Worm (Caenorhabditis elegans) whole organism, L2 larva: ENCODE measurements around the gene hpo-30.

Source experiments
- C34F6.9 ChIP-seq: fragments of 150-350 bp; optimal IDR thresholded peaks from 2 replicates; lab custom pipeline; 2014; ENCODE audit warnings: missing biosample characterization, missing genetic modification characterization
- alr-1 ChIP-seq: fragments of 150-350 bp; optimal IDR thresholded peaks from 2 replicates; lab custom pipeline; 2014; ENCODE audit warnings: missing biosample characterization, missing genetic modification characterization
- aly-2 ChIP-seq: fragments of 150-350 bp; optimal IDR thresholded peaks from 2 replicates; lab custom pipeline; 2014; ENCODE audit warnings: missing biosample characterization, missing genetic modification characterization
- blmp-1 ChIP-seq: sonication (generic microtip); optimal IDR thresholded peaks from 2 replicates; lab custom pipeline; 2017; ENCODE audit warnings: missing genetic modification characterization, mild to moderate bottlenecking, missing compliant biosample characterization, antibody characterized with exemption, moderate library complexity; ENCODE audit not compliant: insufficient read depth
- ceh-16 ChIP-seq: fragments of 150-350 bp; optimal IDR thresholded peaks from 2 replicates; lab custom pipeline; 2014; ENCODE audit warnings: missing biosample characterization, missing genetic modification characterization
- ceh-82 ChIP-seq: fragments of 150-350 bp; optimal IDR thresholded peaks from 2 replicates; lab custom pipeline; 2014; ENCODE audit warnings: missing biosample characterization, missing genetic modification characterization
- crh-2 ChIP-seq: sonication (generic microtip); optimal IDR thresholded peaks from 2 replicates; lab custom pipeline; 2017; ENCODE audit warnings: missing biosample characterization, missing genetic modification characterization
- dmd-4 ChIP-seq: sonication (generic microtip); optimal IDR thresholded peaks from 2 replicates; lab custom pipeline; 2017; ENCODE audit warnings: missing biosample characterization, missing genetic modification characterization
- elt-3 ChIP-seq: sonication (generic microtip); optimal IDR thresholded peaks from 2 replicates; lab custom pipeline; 2017; ENCODE audit warnings: missing biosample characterization, missing genetic modification characterization
- fos-1 ChIP-seq: fragments of 150-350 bp; optimal IDR thresholded peaks from 2 replicates; lab custom pipeline; 2014; ENCODE audit warnings: missing biosample characterization, missing genetic modification characterization
- gmeb-1 ChIP-seq: fragments of 150-350 bp; optimal IDR thresholded peaks from 2 replicates; lab custom pipeline; 2014; ENCODE audit warnings: missing biosample characterization, missing genetic modification characterization
- lin-11 ChIP-seq: fragments of 150-350 bp; sonication (generic microtip); optimal IDR thresholded peaks from 2 replicates; lab custom pipeline; 2014; ENCODE audit warnings: missing biosample characterization, missing genetic modification characterization, inconsistent platforms, mixed read lengths
- lin-13 ChIP-seq: fragments of 150-350 bp; optimal IDR thresholded peaks from 2 replicates; lab custom pipeline; 2014; ENCODE audit warnings: missing biosample characterization, missing genetic modification reagents, missing genetic modification characterization
- lin-39 ChIP-seq: fragments of 150-350 bp; optimal IDR thresholded peaks from 2 replicates; lab custom pipeline; 2014; ENCODE audit warnings: missing biosample characterization, missing genetic modification reagents, missing genetic modification characterization
- lsy-2 ChIP-seq, 2 experiments: fragments of 150-350 bp in 1 of 2; sonication (generic microtip) in 1 of 2; optimal IDR thresholded peaks; 2 replicates each; lab custom pipeline; 2014 to 2017; ENCODE audit warnings: missing biosample characterization in 2 of 2, missing genetic modification characterization in 2 of 2
- mab-5 ChIP-seq: fragments of 150-350 bp; optimal IDR thresholded peaks from 2 replicates; lab custom pipeline; 2014; ENCODE audit warnings: missing biosample characterization, missing genetic modification characterization
- mbf-1 ChIP-seq: sonication (generic microtip); optimal IDR thresholded peaks from 2 replicates; lab custom pipeline; 2017; ENCODE audit warnings: missing biosample characterization, missing genetic modification characterization
- mdl-1 ChIP-seq, 2 experiments: fragments of 150-350 bp in 1 of 2; sonication (generic microtip) in 1 of 2; optimal IDR thresholded peaks; 2 replicates each; lab custom pipeline; 2017; ENCODE audit warnings: missing biosample characterization in 2 of 2, missing genetic modification characterization in 2 of 2
- nhr-10 ChIP-seq: sonication (generic microtip); optimal IDR thresholded peaks from 2 replicates; lab custom pipeline; 2017; ENCODE audit warnings: missing biosample characterization, missing genetic modification characterization
- nhr-11 ChIP-seq: fragments of 150-350 bp; optimal IDR thresholded peaks from 2 replicates; lab custom pipeline; 2014; ENCODE audit warnings: missing biosample characterization, missing genetic modification characterization
- nhr-12 ChIP-seq: fragments of 150-350 bp; optimal IDR thresholded peaks from 2 replicates; lab custom pipeline; 2014; ENCODE audit warnings: missing biosample characterization, missing genetic modification characterization
- nhr-129 ChIP-seq: fragments of 150-350 bp; optimal IDR thresholded peaks from 2 replicates; lab custom pipeline; 2014; ENCODE audit warnings: missing biosample characterization, missing genetic modification characterization
- nhr-21 ChIP-seq: fragments of 150-350 bp; optimal IDR thresholded peaks from 2 replicates; lab custom pipeline; 2014; ENCODE audit warnings: missing biosample characterization, missing genetic modification characterization
- nhr-25 ChIP-seq: fragments of 150-350 bp; sonication (generic microtip); optimal IDR thresholded peaks from 3 replicates; lab custom pipeline; 2014; ENCODE audit warnings: missing biosample characterization, missing genetic modification characterization
- nhr-6 ChIP-seq: fragments of 150-350 bp; optimal IDR thresholded peaks from 2 replicates; lab custom pipeline; 2014; ENCODE audit warnings: missing biosample characterization, missing genetic modification characterization
- nhr-77 ChIP-seq: fragments of 150-350 bp; optimal IDR thresholded peaks from 2 replicates; lab custom pipeline; 2014; ENCODE audit warnings: missing biosample characterization, missing genetic modification characterization
- peb-1 ChIP-seq: fragments of 150-350 bp; optimal IDR thresholded peaks from 2 replicates; lab custom pipeline; 2014; ENCODE audit warnings: missing biosample characterization, missing genetic modification characterization
- sem-4 ChIP-seq: fragments of 150-350 bp; optimal IDR thresholded peaks from 2 replicates; lab custom pipeline; 2014; ENCODE audit warnings: missing biosample characterization, missing genetic modification reagents, missing genetic modification characterization
- skn-1 ChIP-seq: sonication (generic microtip); optimal IDR thresholded peaks from 2 replicates; lab custom pipeline; 2017; ENCODE audit warnings: missing biosample characterization, missing genetic modification characterization
- sma-3 ChIP-seq: sonication (generic microtip); optimal IDR thresholded peaks from 2 replicates; lab custom pipeline; 2016; ENCODE audit warnings: missing genetic modification reagents, missing genetic modification characterization, missing compliant biosample characterization
- sma-9 ChIP-seq, 2 experiments: fragments of 150-350 bp in 1 of 2; sonication (generic microtip) in 1 of 2; optimal IDR thresholded peaks; 2 replicates each; lab custom pipeline; 2014 to 2016; ENCODE audit warnings: missing genetic modification characterization in 2 of 2, mild to moderate bottlenecking in 1 of 2, missing biosample characterization in 1 of 2, missing compliant biosample characterization in 1 of 2, missing genetic modification reagents in 1 of 2, moderate library complexity in 1 of 2
- snpc-4 ChIP-seq: fragments of 150-350 bp; optimal IDR thresholded peaks from 2 replicates; lab custom pipeline; 2014; ENCODE audit warnings: missing biosample characterization, missing genetic modification characterization
- unc-55 ChIP-seq: fragments of 150-350 bp; sonication (generic microtip); optimal IDR thresholded peaks from 3 replicates; lab custom pipeline; 2014; ENCODE audit warnings: missing biosample characterization, missing genetic modification reagents, missing genetic modification characterization
- zag-1 ChIP-seq: fragments of 150-350 bp; optimal IDR thresholded peaks from 2 replicates; lab custom pipeline; 2014; ENCODE audit warnings: missing biosample characterization, missing genetic modification characterization
- ztf-11 ChIP-seq: sonication (generic microtip); optimal IDR thresholded peaks from 2 replicates; lab custom pipeline; 2017; ENCODE audit warnings: missing biosample characterization, missing genetic modification characterization

hpo-30 gene

ce11 chrV:12287667-12288066 is 22.5 kb downstream of the hpo-30 start:
- TF ChIP-seq zag-1 (tag; lab: Kevin White, UChicago), result peak; percentile 2
- peak; percentile 41 for TF ChIP-seq unc-55
- TF ChIP-seq crh-2 (tag; lab: Kevin White, UChicago), result no peak
- peak in 1 of 2 experiments; percentile 36 for TF ChIP-seq lsy-2 (tag; optimal IDR thresholded peaks at IDR 0.05; lab: Kevin White, UChicago)
- TF ChIP-seq blmp-1 (tag; lab: Kevin White, UChicago), result no peak
- no peak for TF ChIP-seq elt-3
- no peak for TF ChIP-seq alr-1 (tag; lab: Kevin White, UChicago)
- no peak for TF ChIP-seq nhr-12
- no peak for TF ChIP-seq ceh-82 (tag; lab: Kevin White, UChicago)
- TF ChIP-seq lin-11 (tag; lab: Kevin White, UChicago), result no peak
- no peak for TF ChIP-seq mbf-1
- no peak for TF ChIP-seq peb-1 (tag; lab: Kevin White, UChicago)
- TF ChIP-seq sem-4 (tag; lab: Kevin White, UChicago), result no peak
- no peak for TF ChIP-seq skn-1 (tag; lab: Kevin White, UChicago)
- no peak for TF ChIP-seq nhr-10 (tag; lab: Kevin White, UChicago)
- no peak for TF ChIP-seq gmeb-1 (tag; lab: Kevin White, UChicago)
- TF ChIP-seq C34F6.9 (tag; lab: Kevin White, UChicago), result peak; percentile 35
- TF ChIP-seq nhr-11 (tag; lab: Kevin White, UChicago), result no peak
- TF ChIP-seq nhr-129 (tag; lab: Kevin White, UChicago), result peak; percentile 77
- no peak for TF ChIP-seq aly-2 (tag; lab: Kevin White, UChicago)
- TF ChIP-seq mdl-1 (tag; optimal IDR thresholded peaks at IDR 0.05; lab: Kevin White, UChicago), result no peak

- TF ChIP-seq dmd-4 (tag; lab: Kevin White, UChicago) (no peak), sem-4 (tag; lab: Kevin White, UChicago) (no peak), lin-39 (tag; lab: Kevin White, UChicago) (no peak), lin-11 (tag; lab: Kevin White, UChicago) (no peak)
Measured at ce11 chrV:12283187-12283586, 27.0 kb downstream of the hpo-30 start, which contains the start of gene F55C5.10. F55C5.10 (plus strand) TSS chrV:12283487.

- TF ChIP-seq fos-1 (tag; lab: Kevin White, UChicago), result no peak
- no peak for TF ChIP-seq nhr-10 (tag; lab: Kevin White, UChicago)
- no peak for TF ChIP-seq nhr-25 (tag; lab: Kevin White, UChicago)
- TF ChIP-seq lin-13, result no peak
- TF ChIP-seq ceh-16, result no peak
- no peak for TF ChIP-seq nhr-77 (tag; lab: Kevin White, UChicago)
- TF ChIP-seq sma-3, result no peak
- TF ChIP-seq lin-11 (tag; lab: Kevin White, UChicago), result no peak
- TF ChIP-seq elt-3, result no peak
- no peak for TF ChIP-seq skn-1 (tag; lab: Kevin White, UChicago)
- TF ChIP-seq mab-5 (tag; lab: Kevin White, UChicago), result no peak
- TF ChIP-seq ztf-11 (tag; lab: Kevin White, UChicago), result no peak
Measured at ce11 chrV:12281508-12281907, 28.6 kb downstream of the hpo-30 start.

- TF ChIP-seq sem-4 (tag; lab: Kevin White, UChicago) (no peak), nhr-6 (tag; lab: Kevin White, UChicago) (no peak), snpc-4 (tag; lab: Kevin White, UChicago) (no peak), mdl-1 (tag; optimal IDR thresholded peaks at IDR 0.05; lab: Kevin White, UChicago) (no peak), ceh-16 (no peak), C34F6.9 (tag; lab: Kevin White, UChicago) (no peak), blmp-1 (tag; lab: Kevin White, UChicago) (no peak), nhr-10 (tag; lab: Kevin White, UChicago) (no peak), sma-9 (GFP tag; optimal IDR thresholded peaks at IDR 0.05; lab: Kevin White, UChicago) (no peak), sma-9 (tag; optimal IDR thresholded peaks at IDR 0.05; lab: Kevin White, UChicago) (no peak), skn-1 (tag; lab: Kevin White, UChicago) (no peak), peb-1 (tag; lab: Kevin White, UChicago) (no peak), ztf-11 (tag; lab: Kevin White, UChicago) (no peak), nhr-77 (tag; lab: Kevin White, UChicago) (no peak), nhr-21 (tag; lab: Kevin White, UChicago) (no peak)
Measured at ce11 chrV:12276946-12277345, 33.2 kb downstream of the hpo-30 start, which contains the start of gene bnc-1. bnc-1 (minus strand) TSS chrV:12277046.
